Worm (Caenorhabditis elegans) whole organism, L4 larva: ENCODE measurements around the gene ulp-3.
A peak's percentile ranks its signal among the peaks of the same experiment; 100 is the strongest.

Experiments used
- F26F4.8 ChIP-seq: fragments of 200-800 bp; sonication (Bioruptor generic); conservative IDR thresholded peaks from 2 replicates; pipeline ENCODE4 v1.3.6; 2022; ENCODE audit warnings: missing genetic modification characterization, missing compliant biosample characterization
- F44E2.7 ChIP-seq: fragments of 200-800 bp; sonication (Bioruptor generic); IDR thresholded peaks from 2 replicates; pipeline ENCODE4 v2.1.2; 2022; ENCODE audit warnings: missing genetic modification characterization, missing compliant biosample characterization
- R02D3.7 ChIP-seq: fragments of 150-350 bp; sonication (generic microtip); optimal IDR thresholded peaks from 3 replicates; lab custom pipeline; 2014; ENCODE audit warnings: missing biosample characterization, missing genetic modification characterization
- Y105C5A.15 ChIP-seq: fragments of 200-800 bp; sonication (Bioruptor generic); IDR thresholded peaks from 2 replicates; pipeline ENCODE4 v1.3.6; 2022; ENCODE audit warnings: missing genetic modification characterization, missing compliant biosample characterization
- Y48G9A.11 ChIP-seq: fragments of 200-800 bp; sonication (Bioruptor generic); IDR thresholded peaks from 2 replicates; pipeline ENCODE4 v1.3.6; 2022; ENCODE audit warnings: missing genetic modification reagents, missing genetic modification characterization, missing compliant biosample characterization
- ZK337.2 ChIP-seq: fragments of 200-800 bp; sonication (Bioruptor generic); IDR thresholded peaks from 2 replicates; pipeline ENCODE4 v1.3.6; 2022; ENCODE audit warnings: missing genetic modification reagents, missing genetic modification characterization, missing compliant biosample characterization
- aha-1 ChIP-seq: fragments of 150-350 bp; peaks from one replicate; lab custom pipeline; 2014; ENCODE audit warnings: missing biosample characterization, missing genetic modification characterization
- ama-1 ChIP-seq: fragments of 150-350 bp; optimal IDR thresholded peaks from 2 replicates; lab custom pipeline; 2014; ENCODE audit warnings: inconsistent platforms, mixed read lengths
- ceh-28 ChIP-seq: fragments of 150-350 bp; optimal IDR thresholded peaks from 2 replicates; lab custom pipeline; 2014; ENCODE audit warnings: missing biosample characterization, missing genetic modification reagents, missing genetic modification characterization
- daf-16 ChIP-seq, 3 experiments: sonication (generic microtip); optimal IDR thresholded peaks; 2 replicates each; lab custom pipeline; 2016 to 2017; ENCODE audit warnings: missing genetic modification characterization in 3 of 3, missing genetic modification reagents in 3 of 3, mild to moderate bottlenecking in 2 of 3, missing compliant biosample characterization in 2 of 3, missing biosample characterization in 1 of 3, moderate library complexity in 1 of 3
- daf-8 ChIP-seq: fragments of 200-800 bp; sonication (Bioruptor generic); IDR thresholded peaks from 2 replicates; pipeline ENCODE4 v1.3.6; 2022; ENCODE audit warnings: missing genetic modification characterization, missing compliant biosample characterization
- dmd-6 ChIP-seq: fragments of 200-800 bp; sonication (Bioruptor generic); IDR thresholded peaks from 2 replicates; pipeline ENCODE4 v1.3.6; 2022; ENCODE audit warnings: missing genetic modification reagents, missing genetic modification characterization, missing compliant biosample characterization
- duxl-1 ChIP-seq: sonication (generic microtip); optimal IDR thresholded peaks from 2 replicates; lab custom pipeline; 2016; ENCODE audit warnings: mild to moderate bottlenecking, missing genetic modification characterization, moderate library complexity, missing compliant biosample characterization; ENCODE audit not compliant: poor library complexity
- dve-1 ChIP-seq: sonication (generic microtip); optimal IDR thresholded peaks from 2 replicates; lab custom pipeline; 2017; ENCODE audit warnings: antibody characterized with exemption, mild to moderate bottlenecking, missing genetic modification characterization, missing compliant biosample characterization; ENCODE audit not compliant: insufficient read depth
- egl-27 ChIP-seq: sonication (generic microtip); optimal IDR thresholded peaks from 3 replicates; lab custom pipeline; 2017; ENCODE audit warnings: missing biosample characterization, missing genetic modification reagents, missing genetic modification characterization
- egl-43 ChIP-seq: fragments of 200-800 bp; sonication (Bioruptor generic); IDR thresholded peaks from 2 replicates; pipeline ENCODE4 v1.3.6; 2022; ENCODE audit warnings: missing genetic modification reagents, missing genetic modification characterization, missing compliant biosample characterization
- hmg-1.1 ChIP-seq: fragments of 200-800 bp; sonication (Bioruptor generic); IDR thresholded peaks from 2 replicates; pipeline ENCODE4 v1.3.6; 2022; ENCODE audit warnings: missing genetic modification reagents, missing genetic modification characterization, missing compliant biosample characterization
- lin-38 ChIP-seq: fragments of 200-800 bp; sonication (Bioruptor generic); IDR thresholded peaks from 2 replicates; pipeline ENCODE4 v1.3.6; 2022; ENCODE audit warnings: missing genetic modification reagents, missing genetic modification characterization, missing compliant biosample characterization
- lir-3 ChIP-seq: sonication (generic microtip); optimal IDR thresholded peaks from 2 replicates; lab custom pipeline; 2016; ENCODE audit warnings: mild to moderate bottlenecking, missing genetic modification characterization, missing compliant biosample characterization
- lsy-2 ChIP-seq, 2 experiments: fragments of 150-350 bp in 1 of 2; sonication (generic microtip) in 1 of 2; optimal IDR thresholded peaks; 2 replicates each; lab custom pipeline; 2014 to 2017; ENCODE audit warnings: missing biosample characterization in 2 of 2, missing genetic modification characterization in 2 of 2
- mdl-1 ChIP-seq, 2 experiments: fragments of 150-350 bp in 1 of 2; sonication (generic microtip) in 1 of 2; optimal IDR thresholded peaks; 2 replicates each; lab custom pipeline; 2014 to 2017; ENCODE audit warnings: missing biosample characterization in 2 of 2, missing genetic modification characterization in 2 of 2
- nhr-10 ChIP-seq: fragments of 150-350 bp; optimal IDR thresholded peaks from 2 replicates; lab custom pipeline; 2014; ENCODE audit warnings: missing biosample characterization, missing genetic modification characterization
- nhr-102 ChIP-seq: sonication (generic microtip); optimal IDR thresholded peaks from 2 replicates; lab custom pipeline; 2016; ENCODE audit warnings: mild to moderate bottlenecking, missing genetic modification characterization, moderate library complexity, missing compliant biosample characterization
- nhr-237 ChIP-seq: sonication (generic microtip); optimal IDR thresholded peaks from 2 replicates; lab custom pipeline; 2017; ENCODE audit warnings: missing biosample characterization, missing genetic modification characterization
- nhr-41 ChIP-seq: fragments of 200-800 bp; sonication (Bioruptor generic); IDR thresholded peaks from 2 replicates; pipeline ENCODE4 v1.3.6; 2022; ENCODE audit warnings: missing genetic modification reagents, missing genetic modification characterization, missing compliant biosample characterization
- nhr-77 ChIP-seq: fragments of 150-350 bp; optimal IDR thresholded peaks from 2 replicates; lab custom pipeline; 2014; ENCODE audit warnings: missing biosample characterization, missing genetic modification characterization
- rbr-2 ChIP-seq: sonication (generic microtip); optimal IDR thresholded peaks from 2 replicates; lab custom pipeline; 2016; ENCODE audit warnings: missing genotype, missing genetic modification characterization, missing compliant biosample characterization
- saeg-2 ChIP-seq: fragments of 200-800 bp; sonication (Bioruptor generic); IDR thresholded peaks from 2 replicates; pipeline ENCODE4 v1.3.6; 2022; ENCODE audit warnings: missing genetic modification reagents, missing genetic modification characterization, missing compliant biosample characterization
- sdz-12 ChIP-seq: fragments of 200-800 bp; sonication (Bioruptor generic); optimal IDR thresholded peaks from 2 replicates; lab custom pipeline; 2018; ENCODE audit warnings: mild to moderate bottlenecking, missing genetic modification characterization, missing compliant biosample characterization
- spr-3 ChIP-seq: fragments of 200-800 bp; sonication (Bioruptor generic); optimal IDR thresholded peaks from 2 replicates; lab custom pipeline; 2018; ENCODE audit warnings: mild to moderate bottlenecking, missing genetic modification characterization, missing compliant biosample characterization
- zfp-2 ChIP-seq: sonication (generic microtip); optimal IDR thresholded peaks from 2 replicates; lab custom pipeline; 2016; ENCODE audit warnings: mild to moderate bottlenecking, missing genetic modification characterization, missing compliant biosample characterization
- zfp-3 ChIP-seq: fragments of 200-800 bp; sonication (Bioruptor generic); conservative IDR thresholded peaks from 2 replicates; pipeline ENCODE4 v1.3.6; 2022; ENCODE audit warnings: missing genetic modification reagents, missing genetic modification characterization, missing compliant biosample characterization
- ztf-11 ChIP-seq: fragments of 150-350 bp; optimal IDR thresholded peaks from 2 replicates; lab custom pipeline; 2014; ENCODE audit warnings: missing biosample characterization, missing genetic modification characterization

ulp-3 gene

ce11 chrIV:1959554-1959953 is 3.9 kb upstream of the ulp-3 start, which contains the start of gene tdpo-1:
tdpo-1 (plus strand) TSS chrIV:1959854.
- TF ChIP-seq nhr-102 = no peak
- no peak for TF ChIP-seq zfp-2 (tag; lab: Kevin White, UChicago)
- no peak for TF ChIP-seq F26F4.8 (GFP tag; lab: Robert Waterston, UW)
- no peak for TF ChIP-seq mdl-1 (tag; optimal IDR thresholded peaks at IDR 0.05; lab: Kevin White, UChicago)
- TF ChIP-seq nhr-41 (GFP tag; lab: Robert Waterston, UW) = no peak
- TF ChIP-seq daf-8 (GFP tag; lab: Robert Waterston, UW) = no peak
- TF ChIP-seq Y48G9A.11 (GFP tag; lab: Robert Waterston, UW) = no peak
- TF ChIP-seq egl-27 (tag; lab: Kevin White, UChicago) = no peak
- no peak for TF ChIP-seq ama-1 (lab: Kevin White, UChicago)
- TF ChIP-seq dve-1 = no peak
- no peak for TF ChIP-seq sdz-12 (GFP tag; lab: Kevin White, UChicago)
- no peak for TF ChIP-seq spr-3 (GFP tag; lab: Kevin White, UChicago)
- no peak for TF ChIP-seq dmd-6 (GFP tag; lab: Robert Waterston, UW)
- TF ChIP-seq hmg-1.1 (GFP tag; lab: Robert Waterston, UW) = no peak
- no peak for TF ChIP-seq Y105C5A.15
- TF ChIP-seq zfp-3 = no peak
- no peak for TF ChIP-seq duxl-1 (tag; lab: Kevin White, UChicago)

ce11 chrIV:1964057-1964456 is 623 bp downstream of the ulp-3 start:
- TF ChIP-seq Y48G9A.11 (GFP tag; lab: Robert Waterston, UW) (no peak), lin-38 (peak; percentile 77)

- TF ChIP-seq ceh-28 (tag; lab: Kevin White, UChicago) (peak; percentile 93), rbr-2 (no peak), nhr-237 (tag; lab: Kevin White, UChicago) (no peak), saeg-2 (GFP tag; lab: Robert Waterston, UW) (no peak)
Observed at ce11 chrIV:1965135-1965534, 1.7 kb downstream of the ulp-3 start, which contains the start of gene Y48A5A.1. Y48A5A.1 (plus strand) TSS chrIV:1965481.

- TF ChIP-seq nhr-237 (tag; lab: Kevin White, UChicago) = no peak
- no peak for TF ChIP-seq aha-1 (tag; lab: Kevin White, UChicago)
- TF ChIP-seq ceh-28 (tag; lab: Kevin White, UChicago) = peak; percentile 86
- no peak for TF ChIP-seq ztf-11 (tag; lab: Kevin White, UChicago)
- no peak for TF ChIP-seq lir-3
- TF ChIP-seq nhr-77 (tag; lab: Kevin White, UChicago) = no peak
Observed at ce11 chrIV:1969353-1969752, 5.9 kb downstream of the ulp-3 start, which contains the start of gene Y48A5A.3. Y48A5A.3 (plus strand) TSS chrIV:1969737.

- peak; percentile 89 for TF ChIP-seq Y48G9A.11 (GFP tag; lab: Robert Waterston, UW)
- no peak for TF ChIP-seq F44E2.7
- TF ChIP-seq, all 104 proteins: peak for 1
Observed at ce11 chrIV:1970158-1970557, 6.7 kb downstream of the ulp-3 start.

- peak; percentile 67 for TF ChIP-seq ceh-28 (tag; lab: Kevin White, UChicago)
- TF ChIP-seq aha-1 (tag; lab: Kevin White, UChicago) = no peak
Observed at ce11 chrIV:1971078-1971477, 7.6 kb downstream of the ulp-3 start.

DNA sequence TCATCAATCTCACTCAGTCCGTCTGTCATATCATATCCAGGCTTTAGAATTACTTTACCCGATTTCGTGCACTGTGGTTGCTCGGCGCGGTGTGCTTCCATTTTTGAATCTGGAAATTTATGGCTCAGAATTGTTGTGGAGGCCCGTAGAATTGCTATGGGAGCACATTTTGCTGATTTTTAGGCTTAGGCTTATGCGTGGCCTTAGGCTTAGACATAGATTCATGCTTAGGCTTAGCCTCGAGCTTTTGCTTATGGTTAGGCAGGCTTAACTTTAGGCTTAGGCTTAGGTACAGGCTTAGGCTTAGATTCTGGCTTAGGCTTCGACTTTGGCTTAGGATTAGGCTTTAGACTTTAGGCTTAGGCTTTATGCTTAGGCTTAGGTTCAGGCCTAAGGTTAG is 8.8 kb downstream of the ulp-3 start, which contains the start of gene Y76B12C.4:
Gene Y76B12C.4 (minus strand): TSS at position 101 of the 400 bp plus-strand sequence.
- no peak for TF ChIP-seq nhr-10 (tag; lab: Kevin White, UChicago)
- TF ChIP-seq egl-43 (GFP tag; lab: Robert Waterston, UW) = no peak
- no peak for TF ChIP-seq R02D3.7 (tag; lab: Kevin White, UChicago)
- no peak for TF ChIP-seq saeg-2 (GFP tag; lab: Robert Waterston, UW)
- TF ChIP-seq lir-3 = no peak
- TF ChIP-seq ZK337.2 = no peak
- no peak for TF ChIP-seq lsy-2 (tag; optimal IDR thresholded peaks at IDR 0.05; lab: Kevin White, UChicago)
- no peak for TF ChIP-seq daf-16 (GFP tag; optimal IDR thresholded peaks at IDR 0.05; lab: Kevin White, UChicago)
- no peak for TF ChIP-seq daf-16 (tag; optimal IDR thresholded peaks at IDR 0.05; lab: Kevin White, UChicago)
